Worm (Caenorhabditis elegans) whole organism, L2 larva: ENCODE measurements around the gene mix-1.

Experiments
- gmeb-1 ChIP-seq: fragments of 150-350 bp; optimal IDR thresholded peaks from 2 replicates; lab custom pipeline; 2014; ENCODE audit warnings: missing biosample characterization, missing genetic modification characterization
- lin-11 ChIP-seq: fragments of 150-350 bp; sonication (generic microtip); optimal IDR thresholded peaks from 2 replicates; lab custom pipeline; 2014; ENCODE audit warnings: missing biosample characterization, missing genetic modification characterization, inconsistent platforms, mixed read lengths
- nhr-11 ChIP-seq: fragments of 150-350 bp; optimal IDR thresholded peaks from 2 replicates; lab custom pipeline; 2014; ENCODE audit warnings: missing biosample characterization, missing genetic modification characterization
- nhr-12 ChIP-seq: fragments of 150-350 bp; optimal IDR thresholded peaks from 2 replicates; lab custom pipeline; 2014; ENCODE audit warnings: missing biosample characterization, missing genetic modification characterization
- nhr-77 ChIP-seq: fragments of 150-350 bp; optimal IDR thresholded peaks from 2 replicates; lab custom pipeline; 2014; ENCODE audit warnings: missing biosample characterization, missing genetic modification characterization
- unc-62 ChIP-seq: fragments of 150-350 bp; optimal IDR thresholded peaks from 2 replicates; lab custom pipeline; 2014; ENCODE audit warnings: missing biosample characterization, missing genetic modification reagents, missing genetic modification characterization
- ztf-11 ChIP-seq: sonication (generic microtip); optimal IDR thresholded peaks from 2 replicates; lab custom pipeline; 2017; ENCODE audit warnings: missing biosample characterization, missing genetic modification characterization

DNA sequence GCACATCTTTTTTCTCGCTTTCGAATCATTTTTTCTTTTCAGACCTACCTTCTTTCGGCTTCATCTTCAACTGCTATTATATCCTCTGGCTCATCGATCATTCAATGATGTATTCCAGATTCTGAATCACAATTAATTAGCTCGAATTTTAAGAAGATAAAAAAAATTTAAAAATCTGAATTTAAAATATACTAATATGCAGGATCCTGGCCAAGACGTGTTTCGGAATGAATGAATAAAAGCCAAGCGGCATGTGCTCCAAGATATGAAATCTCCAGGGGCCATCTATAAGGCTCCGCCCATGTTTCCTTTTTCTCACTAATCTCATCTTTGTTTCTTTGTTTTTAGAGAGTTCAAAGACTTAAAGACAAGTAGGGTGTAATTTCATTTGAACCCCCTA lies 46.0 kb upstream of the mix-1 start, which contains the start of gene mpz-1:
- TF ChIP-seq nhr-12 (tag; lab: Kevin White, UChicago) (no peak), nhr-77 (tag; lab: Kevin White, UChicago) (no peak), nhr-11 (no peak), unc-62 (no peak), gmeb-1 (tag; lab: Kevin White, UChicago) (no peak), ztf-11 (no peak), lin-11 (tag; lab: Kevin White, UChicago) (no peak)
